Worm (Caenorhabditis elegans): ENCODE data around the gene cbd-1.

cbd-1 gene

ce11 chrIV:11353946-11354458 lies 18.8 kb upstream of the cbd-1 start, which contains the start of gene T01G1.2 (continued):
- TF ChIP-seq F26F4.8 (GFP tag; conservative IDR thresholded peaks at IDR 0.05) (no peak), Y75B8A.6 (GFP tag; IDR thresholded peaks at IDR 0.05) (no peak), hif-1 (tag; optimal IDR thresholded peaks at IDR 0.05) (no peak)

DNA sequence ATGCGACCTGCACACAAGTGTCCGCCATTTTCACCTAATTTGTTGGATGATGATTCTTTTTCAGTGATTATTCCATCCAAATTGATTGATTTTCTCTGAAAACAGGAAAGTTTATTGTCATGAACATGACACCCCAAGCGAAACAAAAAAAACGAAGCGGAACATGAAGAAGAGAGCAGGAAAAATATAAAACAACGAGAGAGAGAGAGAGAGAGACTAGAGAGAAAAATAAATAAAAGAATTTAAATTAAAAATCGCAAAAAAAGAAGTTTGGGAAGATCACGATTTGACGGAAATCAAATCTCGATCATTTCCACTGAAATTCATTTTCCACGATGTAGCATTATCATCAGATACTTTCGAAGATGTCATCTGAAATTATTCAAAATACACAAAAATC lies 13.0 kb upstream of the cbd-1 start, which contains the start of gene klp-12:
TSS of gene klp-12 (minus strand) at position 101 of the 400 bp plus-strand sequence.
- no peak for TF ChIP-seq dve-1 (tag; optimal IDR thresholded peaks at IDR 0.05; ENCODE audit: insufficient read depth)
- TF ChIP-seq Y48G9A.11 (GFP tag; IDR thresholded peaks at IDR 0.05) = no peak
- no peak for TF ChIP-seq nhr-42 (GFP tag; IDR thresholded peaks at IDR 0.05)
- no peak for TF ChIP-seq nhr-28 (tag; optimal IDR thresholded peaks at IDR 0.05)
- no peak for TF ChIP-seq aha-1 (tag)
- no peak for TF ChIP-seq ama-1 (optimal IDR thresholded peaks at IDR 0.05)
- TF ChIP-seq dpl-1 (GFP tag; optimal IDR thresholded peaks at IDR 0.05) = no peak
- no peak for TF ChIP-seq F44E2.7 (GFP tag; IDR thresholded peaks at IDR 0.05)
- TF ChIP-seq ztf-7 (tag; optimal IDR thresholded peaks at IDR 0.05) = no peak
- TF ChIP-seq rbr-2 (tag; optimal IDR thresholded peaks at IDR 0.05) = no peak

- no peak for TF ChIP-seq saeg-2 (GFP tag; IDR thresholded peaks at IDR 0.05)
- TF ChIP-seq mep-1 (tag; optimal IDR thresholded peaks at IDR 0.05) = no peak
- TF ChIP-seq cey-2 (tag; optimal IDR thresholded peaks at IDR 0.05; ENCODE audit: borderline replicate concordance, insufficient read depth) = no peak
- TF ChIP-seq zfp-2 (tag; optimal IDR thresholded peaks at IDR 0.05) = no peak
- TF ChIP-seq mdl-1 (tag; optimal IDR thresholded peaks at IDR 0.05) = no peak
- TF ChIP-seq duxl-1 (tag; optimal IDR thresholded peaks at IDR 0.05; ENCODE audit: poor library complexity) = no peak
- no peak for TF ChIP-seq unc-130 (GFP tag; optimal IDR thresholded peaks at IDR 0.05)
- TF ChIP-seq Y5F2A.4 (GFP tag; optimal IDR thresholded peaks at IDR 0.05) = no peak
- TF ChIP-seq lim-7 (GFP tag; IDR thresholded peaks at IDR 0.05) = no peak
- no peak for TF ChIP-seq mxl-3 (GFP tag; optimal IDR thresholded peaks at IDR 0.05)
- TF ChIP-seq daf-16 (GFP tag; optimal IDR thresholded peaks at IDR 0.05) = no peak
- TF ChIP-seq daf-16 (tag; optimal IDR thresholded peaks at IDR 0.05) = no peak
These were observed 11.4 kb upstream of the cbd-1 start, which contains the start of gene T01G1.4 for ce11 chrIV:11361409-11361808. T01G1.4 (minus strand) TSS chrIV:11361509.

- TF ChIP-seq unc-62 (GFP tag; optimal IDR thresholded peaks at IDR 0.05 in 1 of 2) (peak in 1 of 2 experiments; percentile 61), unc-62 (tag; optimal IDR thresholded peaks at IDR 0.05) (no peak), snpc-4 (tag; optimal IDR thresholded peaks at IDR 0.05) (no peak), nhr-77 (tag; optimal IDR thresholded peaks at IDR 0.05) (no peak), hlh-11 (tag; optimal IDR thresholded peaks at IDR 0.05) (peak; percentile 63), daf-12 (tag; optimal IDR thresholded peaks at IDR 0.05) (no peak), mep-1 (tag; optimal IDR thresholded peaks at IDR 0.05) (peak; percentile 40), lsy-2 (tag; optimal IDR thresholded peaks at IDR 0.05) (peak in 1 of 2 experiments; percentile 38), mes-2 (tag; optimal IDR thresholded peaks at IDR 0.05; ENCODE audit: poor library complexity, severe bottlenecking) (peak; percentile 31), dve-1 (tag; optimal IDR thresholded peaks at IDR 0.05; ENCODE audit: insufficient read depth) (peak; percentile 58), ceh-28 (tag; optimal IDR thresholded peaks at IDR 0.05) (no peak), hmg-1.1 (GFP tag; IDR thresholded peaks at IDR 0.05) (peak; percentile 76), aha-1 (tag) (peak; percentile 53), mdl-1 (tag; optimal IDR thresholded peaks at IDR 0.05) (no peak), daf-16 (GFP tag; optimal IDR thresholded peaks at IDR 0.05) (no peak), daf-16 (tag; optimal IDR thresholded peaks at IDR 0.05) (peak; percentile 42), ces-1 (GFP tag; optimal IDR thresholded peaks at IDR 0.05) (no peak)
These were observed 8.8 kb upstream of the cbd-1 start for ce11 chrIV:11363806-11364562.
